Fruit fly (Drosophila melanogaster) whole organism, wandering third instar larva: Measurements from ENCODE around the gene Rgl.

Source experiments
- Dif ChIP-seq: fragments of 200-275, 200-300 bp; sonication (Bioruptor generic); optimal IDR thresholded peaks from 2 replicates; lab custom pipeline; 2018; ENCODE audit warnings: missing biosample characterization, missing genetic modification characterization; ENCODE audit not compliant: partially characterized antibody
- Hr83 ChIP-seq: fragments of 200-300 bp; sonication (Bioruptor generic); optimal IDR thresholded peaks from 2 replicates; lab custom pipeline; 2016; ENCODE audit warnings: missing biosample characterization, mild to moderate bottlenecking, missing genetic modification characterization, moderate library complexity; ENCODE audit not compliant: poor library complexity, severe bottlenecking
- OdsH ChIP-seq: fragments of 200-800 bp; sonication (Bioruptor generic); optimal IDR thresholded peaks from 2 replicates; lab custom pipeline; 2016; ENCODE audit warnings: missing biosample characterization, mild to moderate bottlenecking, missing genetic modification characterization
- dl ChIP-seq, 2 experiments: fragments of 175-275, 200-275 bp in 1 of 2; fragments of 200-275 bp in 1 of 2; sonication (Bioruptor generic); optimal IDR thresholded peaks; lab custom pipeline; 2018; ENCODE audit warnings: mild to moderate bottlenecking in 2 of 2, missing biosample characterization in 2 of 2, missing genetic modification characterization in 2 of 2, moderate library complexity in 2 of 2; ENCODE audit not compliant: partially characterized antibody in 2 of 2, insufficient read depth in 1 of 2
- psq ChIP-seq: fragments of 200-800 bp; sonication (Bioruptor generic); optimal IDR thresholded peaks from 3 replicates; lab custom pipeline; 2017; ENCODE audit warnings: missing biosample characterization, mild to moderate bottlenecking, missing genetic modification characterization, moderate library complexity
- usp ChIP-seq: fragments of >200 bp; optimal IDR thresholded peaks from 2 replicates; lab custom pipeline; 2017; ENCODE audit warnings: missing biosample characterization, missing genetic modification characterization

DNA sequence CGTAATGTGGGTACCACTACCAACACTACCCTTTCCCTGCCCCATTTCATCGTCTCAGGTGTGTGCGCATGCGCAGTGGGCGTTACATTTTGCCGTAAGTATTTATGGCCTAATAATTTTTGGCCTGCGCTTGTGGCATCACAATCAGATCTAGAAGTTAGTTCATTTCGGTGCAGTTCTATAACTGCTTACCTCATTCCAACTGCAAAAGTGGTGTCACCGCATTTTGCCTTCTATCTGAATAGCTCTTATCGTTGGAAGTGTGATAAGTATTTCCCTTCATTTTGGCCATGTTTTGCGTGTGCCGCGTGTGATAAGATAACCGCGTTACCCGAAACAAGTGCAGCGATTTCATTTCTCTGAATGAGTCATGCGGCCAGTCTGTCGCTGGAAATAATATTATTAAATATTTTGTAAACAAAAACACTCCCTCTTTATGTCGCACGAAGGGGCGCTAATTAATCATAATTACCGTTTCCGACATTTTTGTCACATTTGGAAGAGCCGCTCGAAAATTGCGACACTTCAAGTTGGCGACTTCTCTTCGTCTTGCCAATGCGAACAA, 27.4 kb upstream of the Rgl start:
- no peak for TF ChIP-seq dl (GFP tag; optimal IDR thresholded peaks at IDR 0.05; lab: Kevin White, UChicago; ENCODE audit: insufficient read depth in 1 of 2, partially characterized antibody in 2 of 2)
- no peak for TF ChIP-seq OdsH (GFP tag; lab: Kevin White, UChicago)
- TF ChIP-seq Hr83 (GFP tag; lab: Kevin White, UChicago): no peak
- TF ChIP-seq Dif (GFP tag; lab: Kevin White, UChicago): no peak
- TF ChIP-seq usp (GFP tag; lab: Kevin White, UChicago): no peak
- TF ChIP-seq psq (GFP tag; lab: Kevin White, UChicago): no peak
